Worm (Caenorhabditis elegans) whole organism, young adult: ENCODE results near the gene rpn-5.

ENCODE experiments used
- ZK185.1 ChIP-seq: sonication (generic microtip); optimal IDR thresholded peaks from 2 replicates; lab custom pipeline; 2016; ENCODE audit warnings: mild to moderate bottlenecking, missing genetic modification characterization, missing compliant biosample characterization; ENCODE audit not compliant: poor library complexity, severe bottlenecking
- aptf-2 ChIP-seq: fragments of 200-800 bp; sonication (Bioruptor generic); conservative IDR thresholded peaks from 2 replicates; pipeline ENCODE4 v1.3.6; 2022; ENCODE audit warnings: missing genetic modification reagents, missing genetic modification characterization, missing compliant biosample characterization
- him-1 ChIP-seq: sonication (generic microtip); optimal IDR thresholded peaks from 2 replicates; lab custom pipeline; 2016; ENCODE audit warnings: missing genotype, missing genetic modification reagents, missing genetic modification characterization, missing compliant biosample characterization

DNA sequence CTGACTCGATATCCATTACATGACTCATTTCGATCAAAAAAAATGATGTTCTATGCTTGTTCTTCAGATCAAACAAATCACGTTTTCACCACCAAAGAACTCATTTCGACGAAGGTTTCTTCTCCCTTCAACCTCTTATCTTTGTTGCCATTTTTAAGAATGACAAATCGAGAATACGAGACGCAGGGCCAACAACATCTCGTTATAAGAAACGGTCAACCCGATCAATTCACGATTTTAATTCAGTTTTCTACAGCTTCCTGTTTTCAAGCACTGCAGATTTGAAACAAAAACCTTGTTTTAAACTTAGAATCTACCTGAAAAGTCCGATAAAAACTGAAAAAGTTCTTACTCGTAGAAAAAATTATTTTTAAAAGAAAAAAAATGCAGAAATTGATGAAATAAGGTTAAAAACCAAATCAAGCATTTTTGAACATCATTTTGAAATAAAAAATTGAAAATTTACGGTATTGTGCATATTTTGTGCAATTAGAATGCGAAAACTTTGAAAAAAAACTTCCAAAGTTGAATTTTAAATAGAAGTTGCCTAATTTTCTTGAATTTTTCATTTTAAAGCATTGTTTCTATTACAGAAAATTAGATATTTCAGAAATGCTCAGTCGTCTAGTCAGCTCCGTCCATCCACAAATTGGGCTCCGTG, 43.4 kb upstream of the rpn-5 start, which contains the start of gene acs-11:
- TF ChIP-seq him-1 (no peak), ZK185.1 (tag; lab: Kevin White, UChicago) (no peak), aptf-2 (GFP tag; lab: Robert Waterston, UW) (no peak)
